Worm (Caenorhabditis elegans) whole organism, early embryonic: ENCODE data around the gene lury-1.

ENCODE experiments used
- F13C5.2 ChIP-seq: sonication (generic microtip); optimal IDR thresholded peaks from 2 replicates; lab custom pipeline; 2017; ENCODE audit warnings: mild to moderate bottlenecking, missing genetic modification characterization, inconsistent platforms, missing compliant biosample characterization
- aly-1 ChIP-seq: sonication (generic microtip); optimal IDR thresholded peaks from 2 replicates; lab custom pipeline; 2016; ENCODE audit warnings: missing genetic modification characterization, missing compliant biosample characterization
- ama-1 ChIP-seq: fragments of 150-350 bp; optimal IDR thresholded peaks from 2 replicates; lab custom pipeline; 2014
- flt-1 ChIP-seq: fragments of 200-800 bp; sonication (Bioruptor generic); IDR thresholded peaks from 2 replicates; pipeline ENCODE4 v1.3.6; 2022; ENCODE audit warnings: missing genetic modification characterization, missing compliant biosample characterization
- hmbx-1 ChIP-seq: sonication (generic microtip); optimal IDR thresholded peaks from 2 replicates; lab custom pipeline; 2016; ENCODE audit warnings: mild to moderate bottlenecking, missing genetic modification characterization, missing compliant biosample characterization
- scrt-1 ChIP-seq: fragments of 200-800 bp; sonication (Bioruptor generic); IDR thresholded peaks from 2 replicates; pipeline ENCODE4 v1.3.6; 2022; ENCODE audit warnings: missing genetic modification characterization, missing compliant biosample characterization
- tra-4 ChIP-seq: sonication (generic microtip); optimal IDR thresholded peaks from 2 replicates; lab custom pipeline; 2017; ENCODE audit warnings: missing genetic modification characterization, missing compliant biosample characterization

ce11 chrIII:12226089-12226682, 40.0 kb downstream of the lury-1 start, which contains the start of the genes Y75B8A.18 and Y75B8A.19:
- TF ChIP-seq F13C5.2 (no peak), ama-1 (lab: Kevin White, UChicago) (no peak), scrt-1 (GFP tag; lab: Robert Waterston, UW) (no peak), flt-1 (GFP tag; lab: Robert Waterston, UW) (no peak), tra-4 (tag; lab: Kevin White, UChicago) (no peak), hmbx-1 (no peak), aly-1 (tag; lab: Kevin White, UChicago) (no peak)
